Fruit fly (Drosophila melanogaster) whole organism, embryonic: Measurements from ENCODE around the gene sno.
A peak's percentile ranks its signal among the peaks of the same experiment; 100 is the strongest.

Experiments
- Atf3 ChIP-seq: fragments of 200-800 bp; sonication (Bioruptor generic); optimal IDR thresholded peaks from 3 replicates; lab custom pipeline; 2016; ENCODE audit warnings: missing biosample characterization, missing genetic modification characterization
- Blimp-1 ChIP-seq: fragments of 200-800 bp; sonication (Bioruptor generic); optimal IDR thresholded peaks from 3 replicates; lab custom pipeline; 2018; ENCODE audit warnings: missing biosample characterization, missing genetic modification characterization, mild to moderate bottlenecking, moderate library complexity, missing genetic modification reagents
- CG12071 ChIP-seq: fragments of 200-800 bp; sonication (Bioruptor generic); optimal IDR thresholded peaks from 3 replicates; lab custom pipeline; 2018; ENCODE audit warnings: missing biosample characterization, mild to moderate bottlenecking, missing genetic modification characterization
- CG12769 ChIP-seq: fragments of 200-800 bp; sonication (Bioruptor generic); optimal IDR thresholded peaks from 2 replicates; lab custom pipeline; 2019; ENCODE audit warnings: missing biosample characterization, mild to moderate bottlenecking, missing genetic modification characterization, moderate library complexity
- CG15601 ChIP-seq: fragments of 200-800 bp; sonication (Bioruptor generic); optimal IDR thresholded peaks from 3 replicates; lab custom pipeline; 2019; ENCODE audit warnings: missing biosample characterization, mild to moderate bottlenecking, missing genetic modification characterization, moderate library complexity
- CG1603 ChIP-seq: fragments of 200-800 bp; sonication (Bioruptor generic); optimal IDR thresholded peaks from 2 replicates; lab custom pipeline; 2019; ENCODE audit warnings: missing biosample characterization, mild to moderate bottlenecking, missing genetic modification characterization, moderate library complexity
- CG18262 ChIP-seq: fragments of 200-800 bp; optimal IDR thresholded peaks from 3 replicates; lab custom pipeline; 2019; ENCODE audit warnings: missing biosample characterization, mild to moderate bottlenecking, missing genetic modification characterization, moderate library complexity
- CG2129 ChIP-seq: fragments of 200-800 bp; sonication (Bioruptor generic); IDR thresholded peaks from 2 replicates; pipeline ENCODE4 v1.3.6; 2022; ENCODE audit warnings: missing biosample characterization, missing genetic modification characterization; ENCODE audit not compliant: partially characterized antibody
- CG2202 ChIP-seq: fragments of 200-800 bp; sonication (Bioruptor generic); optimal IDR thresholded peaks from 2 replicates; lab custom pipeline; 2018; ENCODE audit warnings: missing biosample characterization, mild to moderate bottlenecking, missing genetic modification characterization
- CG2875 ChIP-seq: fragments of 200-800 bp; sonication (Bioruptor generic); optimal IDR thresholded peaks from 2 replicates; lab custom pipeline; 2017; ENCODE audit warnings: missing biosample characterization, mild to moderate bottlenecking, missing genetic modification characterization, missing genetic modification reagents
- CG3163 ChIP-seq: fragments of 200-800 bp; sonication (Bioruptor generic); optimal IDR thresholded peaks from 3 replicates; lab custom pipeline; 2016; ENCODE audit warnings: missing biosample characterization, missing genetic modification characterization
- CG3995 ChIP-seq: fragments of 200-800 bp; sonication (Bioruptor generic); optimal IDR thresholded peaks from 3 replicates; lab custom pipeline; 2016; ENCODE audit warnings: missing biosample characterization, missing genetic modification characterization
- CG4328 ChIP-seq: fragments of 200-800 bp; sonication (Bioruptor generic); optimal IDR thresholded peaks from 3 replicates; lab custom pipeline; 2017; ENCODE audit warnings: missing biosample characterization, missing genetic modification reagents, missing genetic modification characterization
- CG4424 ChIP-seq: fragments of 200-800 bp; sonication (Bioruptor generic); optimal IDR thresholded peaks from 3 replicates; lab custom pipeline; 2016; ENCODE audit warnings: missing biosample characterization, missing genetic modification characterization
- CG5180 ChIP-seq: fragments of 200-800 bp; sonication (Bioruptor generic); optimal IDR thresholded peaks from 3 replicates; lab custom pipeline; 2017; ENCODE audit warnings: missing biosample characterization, missing genetic modification characterization, mild to moderate bottlenecking, moderate library complexity, missing genetic modification reagents
- CG6254 ChIP-seq: fragments of 200-800 bp; sonication (Bioruptor generic); optimal IDR thresholded peaks from 3 replicates; lab custom pipeline; 2017; ENCODE audit warnings: mild to moderate bottlenecking, missing biosample characterization, missing genetic modification reagents, missing genetic modification characterization
- CG7745 ChIP-seq: fragments of 200-800 bp; sonication (Bioruptor generic); optimal IDR thresholded peaks from 2 replicates; lab custom pipeline; 2018; ENCODE audit warnings: missing biosample characterization, mild to moderate bottlenecking, missing genetic modification characterization, moderate library complexity
- CG7987 ChIP-seq: fragments of 200-800 bp; sonication (Bioruptor generic); optimal IDR thresholded peaks from 2 replicates; lab custom pipeline; 2018; ENCODE audit warnings: missing biosample characterization, mild to moderate bottlenecking, missing genetic modification characterization, moderate library complexity
- Deaf1 ChIP-seq: fragments of 200-800 bp; optimal IDR thresholded peaks from 3 replicates; lab custom pipeline; 2019; ENCODE audit warnings: missing biosample characterization, mild to moderate bottlenecking, missing genetic modification characterization, moderate library complexity
- Dip3 ChIP-seq: fragments of 200-800 bp; sonication (Bioruptor generic); optimal IDR thresholded peaks from 3 replicates; lab custom pipeline; 2016; ENCODE audit warnings: missing biosample characterization, missing genetic modification characterization
- Drgx ChIP-seq: fragments of 200-800 bp; sonication (Bioruptor generic); IDR thresholded peaks from 2 replicates; pipeline ENCODE4 v1.3.6; 2022; ENCODE audit warnings: missing biosample characterization, missing genetic modification characterization
- Gsc ChIP-seq: fragments of 200-800 bp; sonication (Bioruptor generic); IDR thresholded peaks from 2 replicates; pipeline ENCODE4 v1.3.6; 2022; ENCODE audit warnings: missing biosample characterization, missing genetic modification characterization
- HHEX ChIP-seq: fragments of 200-800 bp; sonication (Bioruptor generic); optimal IDR thresholded peaks from 3 replicates; lab custom pipeline; 2017; ENCODE audit warnings: missing biosample characterization, mild to moderate bottlenecking, missing genetic modification characterization, missing genetic modification reagents
- Lim3 ChIP-seq: fragments of 200-800 bp; sonication (Bioruptor generic); IDR thresholded peaks from 2 replicates; pipeline ENCODE4 v1.3.6; 2022; ENCODE audit warnings: missing biosample characterization, missing genetic modification characterization
- Lpt ChIP-seq: fragments of >200 bp; optimal IDR thresholded peaks from 2 replicates; lab custom pipeline; 2018; ENCODE audit warnings: missing biosample characterization, missing genetic modification characterization
- NC2β ChIP-seq: fragments of 200-800 bp; sonication (Bioruptor generic); optimal IDR thresholded peaks from 2 replicates; lab custom pipeline; 2016; ENCODE audit warnings: missing biosample characterization, missing genetic modification characterization
- ato ChIP-seq: fragments of 200-800 bp; sonication (Bioruptor generic); IDR thresholded peaks from 2 replicates; pipeline ENCODE4 v1.3.6; 2022; ENCODE audit warnings: missing biosample characterization, missing genetic modification characterization; ENCODE audit not compliant: partially characterized antibody
- cato ChIP-seq: fragments of 200-800 bp; sonication (Bioruptor generic); optimal IDR thresholded peaks from 2 replicates; lab custom pipeline; 2016; ENCODE audit warnings: missing biosample characterization, missing genetic modification characterization, borderline replicate concordance
- croc ChIP-seq: fragments of 200-800 bp; sonication (Bioruptor generic); conservative IDR thresholded peaks from 3 replicates; pipeline ENCODE4 v1.3.6; 2022; ENCODE audit warnings: missing biosample characterization, missing genetic modification characterization
- crol ChIP-seq: fragments of 200-800 bp; sonication (Bioruptor generic); IDR thresholded peaks from 2 replicates; pipeline ENCODE4 v1.3.6; 2022; ENCODE audit warnings: missing biosample characterization, missing genetic modification characterization
- dpn ChIP-seq, 2 experiments: fragments of 200-800 bp; sonication (Bioruptor generic); optimal IDR thresholded peaks; 3 replicates each; lab custom pipeline; 2016; ENCODE audit warnings: missing biosample characterization in 2 of 2, missing genetic modification characterization in 2 of 2
- ems ChIP-seq: fragments of 200-800 bp; sonication (Bioruptor generic); optimal IDR thresholded peaks from 3 replicates; lab custom pipeline; 2016; ENCODE audit warnings: missing biosample characterization, missing genetic modification characterization
- fd96Cb ChIP-seq: fragments of 200-800 bp; sonication (Bioruptor generic); optimal IDR thresholded peaks from 2 replicates; lab custom pipeline; 2018; ENCODE audit warnings: missing biosample characterization, mild to moderate bottlenecking, missing genetic modification characterization, moderate library complexity
- h ChIP-seq: fragments of >200 bp; optimal IDR thresholded peaks from 2 replicates; lab custom pipeline; 2017
- inv ChIP-seq: fragments of 200-800 bp; sonication (Bioruptor generic); IDR thresholded peaks from 2 replicates; pipeline ENCODE4 v1.3.6; 2022; ENCODE audit warnings: missing biosample characterization, missing genetic modification characterization; ENCODE audit not compliant: partially characterized antibody
- lab ChIP-seq: fragments of 200-800 bp; sonication (Bioruptor generic); optimal IDR thresholded peaks from 3 replicates; lab custom pipeline; 2017; ENCODE audit warnings: missing biosample characterization, missing genetic modification characterization, mild to moderate bottlenecking, moderate library complexity, missing genetic modification reagents
- lilli ChIP-seq: fragments of 200-800 bp; sonication (Bioruptor generic); optimal IDR thresholded peaks from 3 replicates; lab custom pipeline; 2016; ENCODE audit warnings: missing biosample characterization, missing genetic modification characterization
- nerfin-2 ChIP-seq: fragments of 200-800 bp; sonication (Bioruptor generic); IDR thresholded peaks from 2 replicates; pipeline ENCODE4 v1.3.6; 2022; ENCODE audit warnings: missing biosample characterization, missing genetic modification characterization; ENCODE audit not compliant: partially characterized antibody
- oc ChIP-seq: fragments of 200-800 bp; sonication (Bioruptor generic); optimal IDR thresholded peaks from 2 replicates; lab custom pipeline; 2018; ENCODE audit warnings: missing biosample characterization, mild to moderate bottlenecking, missing genetic modification characterization, moderate library complexity
- p53 ChIP-seq: fragments of 200-800 bp; sonication (Bioruptor generic); optimal IDR thresholded peaks from 2 replicates; lab custom pipeline; 2016; ENCODE audit warnings: missing biosample characterization, missing genetic modification characterization
- pb ChIP-seq: fragments of 200-800 bp; sonication (Bioruptor generic); optimal IDR thresholded peaks from 3 replicates; lab custom pipeline; 2016; ENCODE audit warnings: missing biosample characterization, missing genetic modification characterization
- pfk ChIP-seq: fragments of 200-800 bp; sonication (Bioruptor generic); optimal IDR thresholded peaks from 2 replicates; lab custom pipeline; 2018; ENCODE audit warnings: missing biosample characterization, mild to moderate bottlenecking, missing genetic modification characterization, moderate library complexity
- ranshi ChIP-seq: fragments of 200-800 bp; sonication (Bioruptor generic); IDR thresholded peaks from 2 replicates; pipeline ENCODE4 v1.3.6; 2022; ENCODE audit warnings: missing biosample characterization, missing genetic modification characterization
- ro ChIP-seq: fragments of 200-800 bp; sonication (Bioruptor generic); IDR thresholded peaks from 2 replicates; pipeline ENCODE4 v1.3.6; 2022; ENCODE audit warnings: missing biosample characterization, missing genetic modification characterization
- sens-2 ChIP-seq: fragments of 200-800 bp; sonication (Bioruptor generic); IDR thresholded peaks from 2 replicates; pipeline ENCODE4 v1.3.6; 2022; ENCODE audit warnings: missing biosample characterization, missing genetic modification characterization
- sisA ChIP-seq: fragments of 200-800 bp; sonication (Bioruptor generic); IDR thresholded peaks from 2 replicates; pipeline ENCODE4 v1.3.6; 2022; ENCODE audit warnings: missing biosample characterization, missing genetic modification characterization
- sob ChIP-seq: fragments of 200-800 bp; sonication (Bioruptor generic); IDR thresholded peaks from 2 replicates; pipeline ENCODE4 v1.3.6; 2022; ENCODE audit warnings: missing biosample characterization, missing genetic modification characterization
- sqz ChIP-seq: fragments of 200-800 bp; sonication (Bioruptor generic); optimal IDR thresholded peaks from 3 replicates; lab custom pipeline; 2018; ENCODE audit warnings: missing biosample characterization, mild to moderate bottlenecking, missing genetic modification characterization
- sr ChIP-seq: fragments of 200-800 bp; sonication (Bioruptor generic); IDR thresholded peaks from 3 replicates; pipeline ENCODE4 v1.3.6; 2022; ENCODE audit warnings: missing biosample characterization, missing genetic modification characterization
- stc ChIP-seq: fragments of 200-800 bp; sonication (Bioruptor generic); IDR thresholded peaks from 2 replicates; pipeline ENCODE4 v1.3.6; 2022; ENCODE audit warnings: missing biosample characterization, missing genetic modification characterization
- ttk ChIP-seq: fragments of 200-800 bp; sonication (Bioruptor generic); IDR thresholded peaks from 2 replicates; pipeline ENCODE4 v2.1.2; 2022; ENCODE audit warnings: missing biosample characterization, missing genetic modification characterization
- tup ChIP-seq: fragments of 200-800 bp; sonication (Bioruptor generic); optimal IDR thresholded peaks from 2 replicates; lab custom pipeline; 2016; ENCODE audit warnings: missing biosample characterization, mild to moderate bottlenecking, missing genetic modification characterization, moderate library complexity
- wdn ChIP-seq: fragments of 200-800 bp; sonication (Bioruptor generic); IDR thresholded peaks from 2 replicates; pipeline ENCODE4 v1.3.6; 2022; ENCODE audit warnings: missing biosample characterization, missing genetic modification characterization

sno gene

dm6 chrX:13248515-13248914, 37.0 kb upstream of the sno start (continued):
- TF ChIP-seq p53 (GFP tag; lab: Kevin White, UChicago) (no peak), Dip3 (GFP tag; lab: Kevin White, UChicago) (no peak), lilli (GFP tag; lab: Kevin White, UChicago) (no peak), ems (GFP tag; lab: Kevin White, UChicago) (no peak), nerfin-2 (no peak), Deaf1 (tag; lab: Kevin White, UChicago) (no peak), CG4328 (no peak), Lpt (no peak), CG2129 (GFP tag; lab: Robert Waterston, UW) (no peak), Atf3 (GFP tag; lab: Kevin White, UChicago) (no peak), cato (GFP tag; lab: Kevin White, UChicago) (no peak), CG7987 (GFP tag; lab: Kevin White, UChicago) (no peak), CG6254 (GFP tag; lab: Kevin White, UChicago) (no peak), CG3163 (GFP tag; lab: Kevin White, UChicago) (no peak), HHEX (GFP tag; lab: Kevin White, UChicago) (no peak), ro (GFP tag; lab: Robert Waterston, UW) (no peak), sisA (GFP tag; lab: Robert Waterston, UW) (no peak), CG15601 (tag; lab: Kevin White, UChicago) (no peak), sob (GFP tag; lab: Robert Waterston, UW) (no peak), CG2202 (tag; lab: Kevin White, UChicago) (no peak), pb (GFP tag; lab: Kevin White, UChicago) (no peak), CG5180 (GFP tag; lab: Kevin White, UChicago) (peak; percentile 34), ranshi (no peak), crol (GFP tag; lab: Robert Waterston, UW) (peak; percentile 92), CG2875 (GFP tag; lab: Kevin White, UChicago) (no peak), croc (no peak), ttk (GFP tag; lab: Robert Waterston, UW) (0 out of 2 replicates have a peak, but pooled peaks have one; percentile 16), lab (GFP tag; lab: Kevin White, UChicago) (peak; percentile 47), CG4424 (GFP tag; lab: Kevin White, UChicago) (no peak), CG12769 (peak; percentile 11), NC2β (GFP tag; lab: Kevin White, UChicago) (no peak), pfk (GFP tag; lab: Kevin White, UChicago) (peak; percentile 58), Gsc (no peak), Drgx (GFP tag; lab: Robert Waterston, UW) (no peak), wdn (no peak), CG18262 (tag; lab: Kevin White, UChicago) (no peak), CG3995 (GFP tag; lab: Kevin White, UChicago) (no peak), h (no peak), inv (GFP tag; lab: Robert Waterston, UW) (no peak), dpn (GFP tag; optimal IDR thresholded peaks at IDR 0.05; lab: Kevin White, UChicago) (no peak), stc (no peak)

dm6 chrX:13247789-13248188, 36.3 kb upstream of the sno start:
- TF ChIP-seq sqz (GFP tag; lab: Kevin White, UChicago) (no peak), Lim3 (GFP tag; lab: Robert Waterston, UW) (no peak), ato (GFP tag; lab: Robert Waterston, UW) (no peak), sens-2 (GFP tag; lab: Robert Waterston, UW) (no peak), CG12071 (no peak), tup (GFP tag; lab: Kevin White, UChicago) (no peak), Blimp-1 (GFP tag; lab: Kevin White, UChicago) (peak; percentile 89), sr (peak; percentile 18; the same call in 1 of the 3 replicates), Deaf1 (tag; lab: Kevin White, UChicago) (peak; percentile 70), CG1603 (tag; lab: Kevin White, UChicago) (no peak), CG7745 (tag; lab: Kevin White, UChicago) (peak; percentile 5), oc (tag; lab: Kevin White, UChicago) (no peak), lilli (GFP tag; lab: Kevin White, UChicago) (no peak), fd96Cb (tag; lab: Kevin White, UChicago) (no peak)
